Fruit fly (Drosophila melanogaster): ENCODE results near the gene Sf3a1.

Sf3a1 gene

dm6 chr3R:16987924-16988298, 14.2 kb downstream of the Sf3a1 start (continued):
- TF ChIP-seq HmgZ (tag; optimal IDR thresholded peaks at IDR 0.05) (no peak), unpg (GFP tag; optimal IDR thresholded peaks at IDR 0.05) (peak; percentile 33), CG15269 (tag; optimal IDR thresholded peaks at IDR 0.05) (peak; percentile 24), CG11504 (tag; optimal IDR thresholded peaks at IDR 0.05) (peak; percentile 11), row (GFP tag; IDR thresholded peaks at IDR 0.05) (no peak)

DNA sequence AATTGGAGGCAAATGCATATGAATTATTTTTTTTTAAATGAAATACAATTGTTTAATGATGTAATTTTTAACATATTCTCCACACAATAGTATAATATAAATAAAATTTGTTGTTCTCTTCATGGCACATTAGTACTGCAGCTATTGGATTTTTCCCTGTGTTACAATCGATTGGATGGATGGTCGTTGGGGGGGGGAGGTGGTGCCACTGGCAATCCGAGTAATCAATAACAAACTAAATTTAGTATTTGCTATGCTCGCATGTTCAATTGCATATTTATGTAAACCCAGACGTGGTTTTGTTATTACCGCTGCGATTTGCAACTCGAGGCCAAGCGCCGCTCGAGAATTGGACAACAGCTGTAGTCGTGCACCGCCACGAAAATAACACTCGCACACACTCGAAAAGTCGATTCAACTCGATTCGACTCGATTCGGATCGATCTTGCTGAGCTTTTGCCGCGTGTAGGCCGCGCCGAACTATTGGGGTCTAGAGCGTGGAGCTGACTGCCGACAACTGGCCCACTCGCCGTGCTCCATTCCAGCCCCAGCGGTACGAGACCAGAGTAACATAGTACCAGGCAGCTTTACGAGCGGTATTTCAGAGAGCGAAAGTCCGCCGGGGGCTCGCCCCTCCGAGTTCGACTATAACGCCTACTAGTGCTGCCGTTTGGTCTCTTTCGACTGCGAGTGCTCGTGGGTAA, 14.8 kb downstream of the Sf3a1 start, which contains the start of gene CG18622:
Gene CG18622 (minus strand): TSS at position 513 of the 704 bp plus-strand sequence.
- TF ChIP-seq CG13624 (GFP tag; optimal IDR thresholded peaks at IDR 0.05), result no peak
- TF ChIP-seq lmd (GFP tag; IDR thresholded peaks at IDR 0.05), result peak; percentile 32; the same call in 1 of the 2 replicates
- TF ChIP-seq pfk (GFP tag; optimal IDR thresholded peaks at IDR 0.05), result peak; percentile 12
- TF ChIP-seq CG16813 (GFP tag; IDR thresholded peaks at IDR 0.05; ENCODE audit: partially characterized antibody), result 0 out of 3 replicates have a peak, but pooled peaks have one; percentile 18
- TF ChIP-seq her (GFP tag; optimal IDR thresholded peaks at IDR 0.05), result no peak
- TF ChIP-seq CG32767 (GFP tag; IDR thresholded peaks at IDR 0.05), result no peak
- peak; percentile 15 for TF ChIP-seq nom (GFP tag; optimal IDR thresholded peaks at IDR 0.05)
- TF ChIP-seq rib (GFP tag; IDR thresholded peaks at IDR 0.05), result peak; percentile 64; the same call in 1 of the 2 replicates
- peak; percentile 28 for TF ChIP-seq Sox102F (GFP tag; optimal IDR thresholded peaks at IDR 0.05)
- TF ChIP-seq CG3995 (GFP tag; optimal IDR thresholded peaks at IDR 0.05), result no peak
- TF ChIP-seq grn (GFP tag; optimal IDR thresholded peaks at IDR 0.05), result peak; percentile 2
- peak; percentile 74; the same call in 1 of the 2 replicates for TF ChIP-seq Bgb (GFP tag; IDR thresholded peaks at IDR 0.05; ENCODE audit: partially characterized antibody)
- TF ChIP-seq Mad (GFP tag; optimal IDR thresholded peaks at IDR 0.05), result no peak
- TF ChIP-seq CG32532 (GFP tag; IDR thresholded peaks at IDR 0.05), result peak; percentile 29
- no peak for TF ChIP-seq CG17568 (GFP tag; optimal IDR thresholded peaks at IDR 0.05)
- no peak for TF ChIP-seq Fer2 (tag; optimal IDR thresholded peaks at IDR 0.05)
- TF ChIP-seq gem (tag; optimal IDR thresholded peaks at IDR 0.05), result peak; percentile 46
- TF ChIP-seq CG13894 (tag; optimal IDR thresholded peaks at IDR 0.05), result peak; percentile 95
- TF ChIP-seq caup (GFP tag; optimal IDR thresholded peaks at IDR 0.05; ENCODE audit: severe bottlenecking), result peak; percentile 33
- no peak for TF ChIP-seq CG6175 (GFP tag; IDR thresholded peaks at IDR 0.05)
- TF ChIP-seq CG8290 (GFP tag; optimal IDR thresholded peaks at IDR 0.05), result no peak
- peak in 1 of 2 experiments; percentile 49 for TF ChIP-seq CG8290 (tag; optimal IDR thresholded peaks at IDR 0.05)
- TF ChIP-seq CG2116 (GFP tag; optimal IDR thresholded peaks at IDR 0.05), result no peak
- TF ChIP-seq ken (GFP tag; IDR thresholded peaks at IDR 0.05), result 0 out of 3 replicates have a peak, but pooled peaks have one; percentile 32
- no peak for TF ChIP-seq vfl (GFP tag; optimal IDR thresholded peaks at IDR 0.05)
- no peak; the same call in 1 of the 2 replicates for TF ChIP-seq bbx (GFP tag; IDR thresholded peaks at IDR 0.05; ENCODE audit: partially characterized antibody)
- TF ChIP-seq lab (GFP tag; optimal IDR thresholded peaks at IDR 0.05), result peak; percentile 26
- no peak for TF ChIP-seq Nf-YB (GFP tag; optimal IDR thresholded peaks at IDR 0.05)
- no peak for TF ChIP-seq pnt (GFP tag; optimal IDR thresholded peaks at IDR 0.05)
- no peak for TF ChIP-seq CG17328 (GFP tag; IDR thresholded peaks at IDR 0.05)
- TF ChIP-seq slp2 (GFP tag; optimal IDR thresholded peaks at IDR 0.05), result no peak
- peak; percentile 4 for TF ChIP-seq CG3407 (GFP tag; optimal IDR thresholded peaks at IDR 0.05)
- TF ChIP-seq Asciz (GFP tag; optimal IDR thresholded peaks at IDR 0.05), result peak; percentile 19
- no peak for TF ChIP-seq gfzf (GFP tag; optimal IDR thresholded peaks at IDR 0.05)
- no peak for TF ChIP-seq CG5180 (GFP tag; optimal IDR thresholded peaks at IDR 0.05)
- TF ChIP-seq Dfd (GFP tag; optimal IDR thresholded peaks at IDR 0.05), result no peak
- TF ChIP-seq Mes4 (GFP tag; optimal IDR thresholded peaks at IDR 0.05), result no peak
- TF ChIP-seq CG8281 (tag; optimal IDR thresholded peaks at IDR 0.05), result no peak
- no peak for TF ChIP-seq Neu2 (GFP tag; optimal IDR thresholded peaks at IDR 0.05; ENCODE audit: borderline replicate concordance)
- TF ChIP-seq ato (GFP tag; IDR thresholded peaks at IDR 0.05; ENCODE audit: partially characterized antibody), result no peak
- no peak for TF ChIP-seq sc (optimal IDR thresholded peaks at IDR 0.05)
- peak; percentile 23 for TF ChIP-seq sc (GFP tag; optimal IDR thresholded peaks at IDR 0.05)
